Fruit fly (Drosophila melanogaster): ENCODE measurements around the gene CG17931.

Gene CG17931

DNA sequence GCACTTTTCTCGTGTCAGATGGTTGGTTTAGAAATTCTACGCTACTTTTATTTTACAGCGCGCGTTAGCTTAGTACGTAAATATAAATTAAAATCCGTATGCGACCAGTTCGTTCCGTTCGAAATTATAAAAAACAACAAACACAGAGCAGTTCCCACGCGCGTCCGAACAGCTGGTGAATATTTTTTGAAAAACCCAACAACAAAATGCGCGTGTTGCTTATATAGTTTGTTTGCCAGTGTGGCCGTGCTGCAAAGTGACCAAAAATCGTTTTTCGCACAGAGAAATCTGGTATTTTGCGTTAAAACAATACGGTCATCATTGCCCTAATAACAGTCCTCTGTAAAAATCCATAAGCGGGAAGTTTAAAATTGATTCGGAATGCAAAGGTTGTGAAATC, 20.9 kb downstream of the CG17931 start (continued):
- TF ChIP-seq ara (GFP tag; IDR thresholded peaks at IDR 0.05) (no peak), Camta (GFP tag; optimal IDR thresholded peaks at IDR 0.05) (no peak), Nf-YC (tag; optimal IDR thresholded peaks at IDR 0.05) (peak; percentile 35), phol (tag; optimal IDR thresholded peaks at IDR 0.05) (peak; percentile 16), CG7745 (tag; optimal IDR thresholded peaks at IDR 0.05) (peak; percentile 28), CG2202 (tag; optimal IDR thresholded peaks at IDR 0.05) (no peak), Ets97D (GFP tag; optimal IDR thresholded peaks at IDR 0.05) (peak; percentile 39), CG15269 (tag; optimal IDR thresholded peaks at IDR 0.05) (no peak), Pdp1 (GFP tag; optimal IDR thresholded peaks at IDR 0.05) (peak in 1 of 2 experiments; percentile 61), CG14860 (GFP tag; IDR thresholded peaks at IDR 0.05; ENCODE audit: partially characterized antibody) (peak; percentile 38), CG34224 (GFP tag; IDR thresholded peaks at IDR 0.05; ENCODE audit: partially characterized antibody) (no peak), E2f2 (GFP tag; IDR thresholded peaks at IDR 0.05) (peak; percentile 98), bcd (GFP tag; optimal IDR thresholded peaks at IDR 0.05) (no peak), Rx (GFP tag; IDR thresholded peaks at IDR 0.05) (no peak), CG32772 (GFP tag; IDR thresholded peaks at IDR 0.05) (no peak), CG17802 (tag; optimal IDR thresholded peaks at IDR 0.05) (no peak), tna (GFP tag; IDR thresholded peaks at IDR 0.05; ENCODE audit: partially characterized antibody) (no peak), CG3407 (GFP tag; optimal IDR thresholded peaks at IDR 0.05) (no peak), CG10431 (GFP tag; optimal IDR thresholded peaks at IDR 0.05) (no peak), D19B (GFP tag; optimal IDR thresholded peaks at IDR 0.05) (no peak), NFAT (GFP tag; IDR thresholded peaks at IDR 0.05) (no peak), unc-4 (GFP tag; IDR thresholded peaks at IDR 0.05; ENCODE audit: partially characterized antibody) (peak; percentile 41), CG4424 (GFP tag; optimal IDR thresholded peaks at IDR 0.05) (no peak), CG2889 (GFP tag; IDR thresholded peaks at IDR 0.05) (no peak), ind (GFP tag; optimal IDR thresholded peaks at IDR 0.05) (no peak), chinmo (GFP tag; IDR thresholded peaks at IDR 0.05; ENCODE audit: partially characterized antibody) (no peak; the same call in 3 of the 4 replicates), az2 (GFP tag; optimal IDR thresholded peaks at IDR 0.05) (no peak), CG1024 (GFP tag; IDR thresholded peaks at IDR 0.05) (no peak), corto (GFP tag; optimal IDR thresholded peaks at IDR 0.05) (no peak), Jarid2 (GFP tag; optimal IDR thresholded peaks at IDR 0.05) (peak; percentile 86), CG18476 (GFP tag; optimal IDR thresholded peaks at IDR 0.05) (no peak), CG15601 (tag; optimal IDR thresholded peaks at IDR 0.05) (peak; percentile 26), CG7786 (GFP tag; optimal IDR thresholded peaks at IDR 0.05) (no peak), ERR (GFP tag; optimal IDR thresholded peaks at IDR 0.05) (no peak), zfh1 (GFP tag; IDR thresholded peaks at IDR 0.05) (no peak), YL-1 (GFP tag; optimal IDR thresholded peaks at IDR 0.05) (peak; percentile 30), CHES-1-like (GFP tag; optimal IDR thresholded peaks at IDR 0.05) (peak; percentile 10), CG2116 (GFP tag; optimal IDR thresholded peaks at IDR 0.05) (peak; percentile 44), h (optimal IDR thresholded peaks at IDR 0.05) (no peak), CG17568 (GFP tag; optimal IDR thresholded peaks at IDR 0.05) (no peak), CG12744 (GFP tag; optimal IDR thresholded peaks at IDR 0.05) (peak; percentile 4), ranshi (GFP tag; IDR thresholded peaks at IDR 0.05) (no peak), CG1792 (GFP tag; optimal IDR thresholded peaks at IDR 0.05) (no peak), CG4854 (GFP tag; optimal IDR thresholded peaks at IDR 0.05) (no peak), bab2 (GFP tag; optimal IDR thresholded peaks at IDR 0.05) (no peak), trem (tag; optimal IDR thresholded peaks at IDR 0.05) (peak; percentile 75), lbe (GFP tag; optimal IDR thresholded peaks at IDR 0.05) (peak; percentile 29), exex (tag; optimal IDR thresholded peaks at IDR 0.05) (no peak), Awh (GFP tag; IDR thresholded peaks at IDR 0.05) (no peak), schlank (tag; optimal IDR thresholded peaks at IDR 0.05) (no peak), CG12391 (tag; optimal IDR thresholded peaks at IDR 0.05) (peak; percentile 32)
